Fruit fly (Drosophila melanogaster) Kc167 (cell line): Measurements from ENCODE around the gene Nazo.

Experiments
- h ChIP-seq: fragments of >200 bp; optimal IDR thresholded peaks from 3 replicates; lab custom pipeline; 2018; ENCODE audit warnings: missing external identifiers
- insv ChIP-seq: fragments of >200 bp; optimal IDR thresholded peaks from 3 replicates; lab custom pipeline; 2018; ENCODE audit warnings: missing external identifiers

dm6 chr3R:8321447-8321846 lies 33.8 kb downstream of the Nazo start, which contains the start of gene Or85a:
- no peak for TF ChIP-seq h (lab: Kevin White, UChicago)
- TF ChIP-seq insv (lab: Kevin White, UChicago), result no peak
